Worm (Caenorhabditis elegans) whole organism, L2 larva: ENCODE measurements around the gene nduf-2.2.

Experiments
- ceh-82 ChIP-seq: fragments of 150-350 bp; optimal IDR thresholded peaks from 2 replicates; lab custom pipeline; 2014; ENCODE audit warnings: missing biosample characterization, missing genetic modification characterization
- egl-27 ChIP-seq: sonication (generic microtip); optimal IDR thresholded peaks from 3 replicates; lab custom pipeline; 2017; ENCODE audit warnings: missing biosample characterization, missing genetic modification reagents, missing genetic modification characterization
- elt-3 ChIP-seq: sonication (generic microtip); optimal IDR thresholded peaks from 2 replicates; lab custom pipeline; 2017; ENCODE audit warnings: missing biosample characterization, missing genetic modification characterization
- lin-13 ChIP-seq: fragments of 150-350 bp; optimal IDR thresholded peaks from 2 replicates; lab custom pipeline; 2014; ENCODE audit warnings: missing biosample characterization, missing genetic modification reagents, missing genetic modification characterization
- lin-39 ChIP-seq: fragments of 150-350 bp; optimal IDR thresholded peaks from 2 replicates; lab custom pipeline; 2014; ENCODE audit warnings: missing biosample characterization, missing genetic modification reagents, missing genetic modification characterization
- lsy-2 ChIP-seq, 2 experiments: fragments of 150-350 bp in 1 of 2; sonication (generic microtip) in 1 of 2; optimal IDR thresholded peaks; 2 replicates each; lab custom pipeline; 2014 to 2017; ENCODE audit warnings: missing biosample characterization in 2 of 2, missing genetic modification characterization in 2 of 2
- nhr-11 ChIP-seq: fragments of 150-350 bp; optimal IDR thresholded peaks from 2 replicates; lab custom pipeline; 2014; ENCODE audit warnings: missing biosample characterization, missing genetic modification characterization
- nhr-129 ChIP-seq: fragments of 150-350 bp; optimal IDR thresholded peaks from 2 replicates; lab custom pipeline; 2014; ENCODE audit warnings: missing biosample characterization, missing genetic modification characterization
- nhr-6 ChIP-seq: fragments of 150-350 bp; optimal IDR thresholded peaks from 2 replicates; lab custom pipeline; 2014; ENCODE audit warnings: missing biosample characterization, missing genetic modification characterization
- unc-39 ChIP-seq: fragments of 150-350 bp; optimal IDR thresholded peaks from 2 replicates; lab custom pipeline; 2014; ENCODE audit warnings: missing biosample characterization, missing genetic modification characterization
- unc-62 ChIP-seq: fragments of 150-350 bp; optimal IDR thresholded peaks from 2 replicates; lab custom pipeline; 2014; ENCODE audit warnings: missing biosample characterization, missing genetic modification reagents, missing genetic modification characterization

ce11 chrIII:6507832-6508231 lies 42.8 kb downstream of the nduf-2.2 start, which contains the start of gene F23F12.12:
- TF ChIP-seq unc-62 (GFP tag; lab: Kevin White, UChicago) (no peak), elt-3 (tag; lab: Kevin White, UChicago) (no peak), nhr-129 (tag; lab: Kevin White, UChicago) (no peak), lsy-2 (tag; optimal IDR thresholded peaks at IDR 0.05; lab: Kevin White, UChicago) (no peak), nhr-11 (tag; lab: Kevin White, UChicago) (no peak), lin-39 (tag; lab: Kevin White, UChicago) (no peak), nhr-6 (tag; lab: Kevin White, UChicago) (no peak), unc-39 (tag; lab: Kevin White, UChicago) (no peak), lin-13 (GFP tag; lab: Kevin White, UChicago) (no peak), ceh-82 (no peak), egl-27 (tag; lab: Kevin White, UChicago) (no peak)
